Fruit fly (Drosophila melanogaster) whole organism, embryonic: ENCODE results near the gene Alp5.

Source experiments
- Atf6 ChIP-seq: fragments of 200-800 bp; sonication (Bioruptor generic); IDR thresholded peaks from 2 replicates; pipeline ENCODE4 v1.3.6; 2022; ENCODE audit warnings: missing biosample characterization, missing genetic modification characterization
- CG1647 ChIP-seq: fragments of 200-800 bp; sonication (Bioruptor generic); optimal IDR thresholded peaks from 3 replicates; lab custom pipeline; 2016; ENCODE audit warnings: missing biosample characterization, missing genetic modification characterization
- CG1792 ChIP-seq: fragments of 200-800 bp; sonication (Bioruptor generic); optimal IDR thresholded peaks from 2 replicates; lab custom pipeline; 2016; ENCODE audit warnings: missing biosample characterization, missing genetic modification characterization
- CHES-1-like ChIP-seq: fragments of 200-800 bp; sonication (Bioruptor generic); optimal IDR thresholded peaks from 2 replicates; lab custom pipeline; 2016; ENCODE audit warnings: missing biosample characterization, missing genetic modification characterization
- D19A ChIP-seq: fragments of 200-800 bp; optimal IDR thresholded peaks from 3 replicates; lab custom pipeline; 2019; ENCODE audit warnings: missing biosample characterization, mild to moderate bottlenecking, missing genetic modification characterization, moderate library complexity
- Doc3 ChIP-seq: fragments of 200-800 bp; sonication (Bioruptor generic); IDR thresholded peaks from 3 replicates; pipeline ENCODE4 v1.3.6; 2022; ENCODE audit warnings: missing biosample characterization, missing genetic modification characterization; ENCODE audit not compliant: partially characterized antibody
- Drgx ChIP-seq: fragments of 200-800 bp; sonication (Bioruptor generic); IDR thresholded peaks from 2 replicates; pipeline ENCODE4 v1.3.6; 2022; ENCODE audit warnings: missing biosample characterization, missing genetic modification characterization
- bowl ChIP-seq: fragments of 200-800 bp; sonication (Bioruptor generic); IDR thresholded peaks from 2 replicates; pipeline ENCODE4 v1.3.6; 2022; ENCODE audit warnings: missing biosample characterization, missing genetic modification characterization
- bsh ChIP-seq, 2 experiments: fragments of 200-800 bp; sonication (Bioruptor generic); optimal IDR thresholded peaks; 2 replicates each; lab custom pipeline; 2017 to 2018; ENCODE audit warnings: mild to moderate bottlenecking in 2 of 2, missing biosample characterization in 2 of 2, missing genetic modification characterization in 2 of 2, moderate library complexity in 1 of 2
- dan ChIP-seq: fragments of 200-800 bp; sonication (Bioruptor generic); IDR thresholded peaks from 2 replicates; pipeline ENCODE4 v1.3.6; 2022; ENCODE audit warnings: missing biosample characterization, missing genetic modification characterization
- pan ChIP-seq, 4 experiments: fragments of >200 bp in 3 of 4; fragments of 200-800 bp in 1 of 4; sonication (Bioruptor generic) in 1 of 4; optimal IDR thresholded peaks in 3 of 4; IDR thresholded peaks in 1 of 4; 2 replicates each; pipeline versions ENCODE4 v1.3.6 to Lab custom; 2017 to 2022; ENCODE audit warnings: missing biosample characterization in 2 of 4, missing genetic modification characterization in 2 of 4, mixed read lengths in 1 of 4
- pnt ChIP-seq: fragments of 200-800 bp; sonication (Bioruptor generic); optimal IDR thresholded peaks from 3 replicates; lab custom pipeline; 2016; ENCODE audit warnings: missing biosample characterization, missing genetic modification characterization
- usp ChIP-seq: fragments of >200 bp; optimal IDR thresholded peaks from 2 replicates; lab custom pipeline; 2017; ENCODE audit warnings: missing biosample characterization, missing genetic modification characterization
- zf30C ChIP-seq: fragments of 200-800 bp; sonication (Bioruptor generic); optimal IDR thresholded peaks from 3 replicates; lab custom pipeline; 2018; ENCODE audit warnings: missing biosample characterization, mild to moderate bottlenecking, missing genetic modification characterization

DNA sequence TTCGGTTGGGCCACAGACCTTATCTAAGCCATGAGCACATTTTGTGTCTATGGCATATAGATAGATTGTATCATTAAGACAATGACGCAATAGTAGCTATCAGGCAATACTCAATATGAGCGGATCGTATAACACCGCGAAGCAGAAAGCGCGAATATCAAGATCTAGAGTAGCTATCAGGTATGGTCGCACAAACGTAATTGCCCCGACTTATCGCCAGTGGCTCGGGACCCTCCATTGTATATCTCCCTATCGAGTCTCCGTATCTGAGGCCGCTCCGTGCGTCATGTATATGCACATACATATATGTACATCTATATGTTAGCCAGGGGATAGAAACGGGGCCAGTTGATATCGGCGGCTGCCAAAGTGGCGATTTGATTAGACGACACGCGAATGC is 21.2 kb downstream of the Alp5 start:
- no peak for TF ChIP-seq Doc3 (GFP tag; lab: Robert Waterston, UW)
- no peak for TF ChIP-seq CHES-1-like (GFP tag; lab: Kevin White, UChicago)
- no peak for TF ChIP-seq dan (GFP tag; lab: Robert Waterston, UW)
- no peak for TF ChIP-seq pnt (GFP tag; lab: Kevin White, UChicago)
- TF ChIP-seq zf30C, result no peak
- TF ChIP-seq usp, result no peak
- TF ChIP-seq CG1792 (GFP tag; lab: Kevin White, UChicago), result no peak
- no peak for TF ChIP-seq bowl (GFP tag; lab: Robert Waterston, UW)
- TF ChIP-seq D19A (tag; lab: Kevin White, UChicago), result no peak
- TF ChIP-seq bsh (GFP tag; optimal IDR thresholded peaks at IDR 0.05; lab: Kevin White, UChicago), result no peak
- TF ChIP-seq pan (optimal IDR thresholded peaks at IDR 0.05; lab: Kevin White, UChicago), result no peak
- no peak for TF ChIP-seq pan (GFP tag; optimal IDR thresholded peaks at IDR 0.05 in 1 of 2, IDR thresholded peaks at IDR 0.05 in 1 of 2)
- no peak for TF ChIP-seq Atf6 (GFP tag; lab: Robert Waterston, UW)
- TF ChIP-seq CG1647 (GFP tag; lab: Kevin White, UChicago), result no peak
- no peak for TF ChIP-seq Drgx (GFP tag; lab: Robert Waterston, UW)
